Fruit fly (Drosophila melanogaster): ENCODE results near the gene kuk.
A peak's percentile ranks its signal among the peaks of the same experiment; 100 is the strongest.

kuk gene

DNA sequence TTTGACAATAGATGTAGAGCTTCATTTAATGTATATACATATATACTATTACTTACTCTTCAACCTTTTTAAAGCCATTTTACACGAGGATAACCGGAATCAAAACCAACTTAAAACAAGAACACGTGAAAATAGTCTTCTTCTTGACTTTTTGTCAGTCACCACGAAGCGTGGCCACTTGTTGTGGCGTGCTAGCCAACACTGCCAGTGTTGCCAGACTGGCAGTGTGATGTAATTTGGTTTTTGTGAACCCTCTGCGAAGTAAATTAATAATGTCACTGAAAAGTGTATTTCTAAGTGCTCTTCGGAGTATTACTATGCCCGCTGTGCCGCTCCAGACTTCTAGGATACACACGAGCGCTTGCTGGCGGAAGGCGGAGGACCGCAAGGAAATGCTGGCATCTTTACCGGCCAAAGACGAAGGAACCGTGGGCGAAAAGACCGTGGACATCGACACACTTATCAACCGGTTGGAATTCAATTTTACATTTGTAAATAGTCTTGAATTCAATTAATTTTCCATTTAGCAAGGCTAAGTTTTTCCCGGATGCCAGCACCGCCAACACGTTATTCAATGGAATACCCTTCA lies 7.4 kb upstream of the kuk start, which contains the start of the genes Ns1 and mRpS11 (continued):
- TF ChIP-seq fd102C (GFP tag; optimal IDR thresholded peaks at IDR 0.05) (no peak), CG14050 (GFP tag; IDR thresholded peaks at IDR 0.05) (no peak), tna (GFP tag; IDR thresholded peaks at IDR 0.05; ENCODE audit: partially characterized antibody) (no peak), schlank (tag; optimal IDR thresholded peaks at IDR 0.05) (no peak), Lhr (GFP tag; optimal IDR thresholded peaks at IDR 0.05) (no peak), tll (GFP tag; optimal IDR thresholded peaks at IDR 0.05) (no peak)

- TF ChIP-seq z (GFP tag; IDR thresholded peaks at IDR 0.05) (no peak), danr (GFP tag; IDR thresholded peaks at IDR 0.05) (no peak), lov (optimal IDR thresholded peaks at IDR 0.05) (no peak), lov (GFP tag; IDR thresholded peaks at IDR 0.05) (0 out of 3 replicates have a peak, but pooled peaks have one; percentile 18), NFAT (GFP tag; IDR thresholded peaks at IDR 0.05) (peak; percentile 4; the same call in 1 of the 2 replicates), Neu2 (GFP tag; optimal IDR thresholded peaks at IDR 0.05; ENCODE audit: borderline replicate concordance) (no peak), H2.0 (GFP tag; IDR thresholded peaks at IDR 0.05) (no peak), CG17359 (tag; optimal IDR thresholded peaks at IDR 0.05) (no peak), Dll (GFP tag; IDR thresholded peaks at IDR 0.05; ENCODE audit: partially characterized antibody) (no peak), Dek (tag; optimal IDR thresholded peaks at IDR 0.05) (no peak), ATbp (GFP tag; optimal IDR thresholded peaks at IDR 0.05) (no peak), sob (GFP tag; IDR thresholded peaks at IDR 0.05) (peak; percentile 58), rib (GFP tag; IDR thresholded peaks at IDR 0.05) (peak; percentile 71), bab2 (GFP tag; optimal IDR thresholded peaks at IDR 0.05) (no peak), Rx (GFP tag; IDR thresholded peaks at IDR 0.05) (no peak), repo (GFP tag; optimal IDR thresholded peaks at IDR 0.05) (no peak), HLHmδ (GFP tag; optimal IDR thresholded peaks at IDR 0.05) (peak; percentile 51), nau (GFP tag; optimal IDR thresholded peaks at IDR 0.05) (no peak), CG8388 (GFP tag; optimal IDR thresholded peaks at IDR 0.05) (no peak), CG33213 (GFP tag; optimal IDR thresholded peaks at IDR 0.05) (no peak), pan (optimal IDR thresholded peaks at IDR 0.05) (no peak), pan (GFP tag; optimal IDR thresholded peaks at IDR 0.05 in 1 of 2, IDR thresholded peaks at IDR 0.05 in 1 of 2) (no peak), CG7372 (GFP tag; IDR thresholded peaks at IDR 0.05) (no peak), CG9932 (GFP tag; IDR thresholded peaks at IDR 0.05) (peak; percentile 47), gsb-n (tag; optimal IDR thresholded peaks at IDR 0.05) (no peak), CG4854 (GFP tag; optimal IDR thresholded peaks at IDR 0.05) (no peak), NK7.1 (GFP tag; optimal IDR thresholded peaks at IDR 0.05) (no peak), Fer1 (GFP tag; optimal IDR thresholded peaks at IDR 0.05) (peak; percentile 24), Dref (GFP tag; IDR thresholded peaks at IDR 0.05) (no peak), Atf3 (GFP tag; optimal IDR thresholded peaks at IDR 0.05) (no peak), CG5953 (GFP tag; IDR thresholded peaks at IDR 0.05) (peak; percentile 3; the same call in 1 of the 2 replicates), ab (GFP tag; optimal IDR thresholded peaks at IDR 0.05) (no peak), CG7271 (tag; optimal IDR thresholded peaks at IDR 0.05) (no peak), CoRest (tag; optimal IDR thresholded peaks at IDR 0.05) (no peak), stc (GFP tag; IDR thresholded peaks at IDR 0.05) (peak; percentile 21; the same call in 1 of the 2 replicates), Nf-YA (GFP tag; IDR thresholded peaks at IDR 0.05) (no peak), Hr51 (GFP tag; optimal IDR thresholded peaks at IDR 0.05) (no peak), ci (GFP tag; IDR thresholded peaks at IDR 0.05) (peak; percentile 32; the same call in 2 of the 3 replicates), fd3F (GFP tag; optimal IDR thresholded peaks at IDR 0.05) (no peak), lola (GFP tag; optimal IDR thresholded peaks at IDR 0.05) (no peak), vfl (GFP tag; optimal IDR thresholded peaks at IDR 0.05) (peak; percentile 6), sd (tag; optimal IDR thresholded peaks at IDR 0.05) (no peak), Ravus (GFP tag; IDR thresholded peaks at IDR 0.05) (no peak)
Measured at dm6 chr3R:17077968-17078417, 2.1 kb upstream of the kuk start.

Data from whole organism, embryonic.